Worm (Caenorhabditis elegans) whole organism, L2 larva: ENCODE results near the gene pid-5.
"Not testable (repeated sequence)": the region's sequence is repeated elsewhere in the genome, so short reads cannot be mapped to it uniquely, and the experiment has no call there.

Experiments used
- C34F6.9 ChIP-seq: fragments of 150-350 bp; optimal IDR thresholded peaks from 2 replicates; lab custom pipeline; 2014; ENCODE audit warnings: missing biosample characterization, missing genetic modification characterization
- F13H6.1 ChIP-seq: sonication (generic microtip); optimal IDR thresholded peaks from 2 replicates; lab custom pipeline; 2016; ENCODE audit warnings: missing genetic modification characterization, missing compliant biosample characterization
- R02D3.7 ChIP-seq: fragments of 150-350 bp; optimal IDR thresholded peaks from 2 replicates; lab custom pipeline; 2014; ENCODE audit warnings: missing biosample characterization, missing genetic modification characterization
- ZK546.5 ChIP-seq: sonication (generic microtip); optimal IDR thresholded peaks from 2 replicates; lab custom pipeline; 2017; ENCODE audit warnings: missing biosample characterization, missing genetic modification characterization
- alr-1 ChIP-seq: fragments of 150-350 bp; optimal IDR thresholded peaks from 2 replicates; lab custom pipeline; 2014; ENCODE audit warnings: missing biosample characterization, missing genetic modification characterization
- crh-2 ChIP-seq: sonication (generic microtip); optimal IDR thresholded peaks from 2 replicates; lab custom pipeline; 2017; ENCODE audit warnings: missing biosample characterization, missing genetic modification characterization
- elt-1 ChIP-seq: fragments of 150-350 bp; optimal IDR thresholded peaks from 2 replicates; lab custom pipeline; 2014; ENCODE audit warnings: missing biosample characterization, missing genetic modification characterization
- fos-1 ChIP-seq: fragments of 150-350 bp; optimal IDR thresholded peaks from 2 replicates; lab custom pipeline; 2014; ENCODE audit warnings: missing biosample characterization, missing genetic modification characterization
- gmeb-1 ChIP-seq: fragments of 150-350 bp; optimal IDR thresholded peaks from 2 replicates; lab custom pipeline; 2014; ENCODE audit warnings: missing biosample characterization, missing genetic modification characterization
- lin-11 ChIP-seq: fragments of 150-350 bp; sonication (generic microtip); optimal IDR thresholded peaks from 2 replicates; lab custom pipeline; 2014; ENCODE audit warnings: missing biosample characterization, missing genetic modification characterization, inconsistent platforms, mixed read lengths
- lsy-2 ChIP-seq, 2 experiments: fragments of 150-350 bp in 1 of 2; sonication (generic microtip) in 1 of 2; optimal IDR thresholded peaks; 2 replicates each; lab custom pipeline; 2014 to 2017; ENCODE audit warnings: missing biosample characterization in 2 of 2, missing genetic modification characterization in 2 of 2
- mab-5 ChIP-seq: fragments of 150-350 bp; optimal IDR thresholded peaks from 2 replicates; lab custom pipeline; 2014; ENCODE audit warnings: missing biosample characterization, missing genetic modification characterization
- mbf-1 ChIP-seq: sonication (generic microtip); optimal IDR thresholded peaks from 2 replicates; lab custom pipeline; 2017; ENCODE audit warnings: missing biosample characterization, missing genetic modification characterization
- mdl-1 ChIP-seq, 2 experiments: fragments of 150-350 bp in 1 of 2; sonication (generic microtip) in 1 of 2; optimal IDR thresholded peaks; 2 replicates each; lab custom pipeline; 2017; ENCODE audit warnings: missing biosample characterization in 2 of 2, missing genetic modification characterization in 2 of 2
- nhr-10 ChIP-seq: sonication (generic microtip); optimal IDR thresholded peaks from 2 replicates; lab custom pipeline; 2017; ENCODE audit warnings: missing biosample characterization, missing genetic modification characterization
- nhr-11 ChIP-seq: fragments of 150-350 bp; optimal IDR thresholded peaks from 2 replicates; lab custom pipeline; 2014; ENCODE audit warnings: missing biosample characterization, missing genetic modification characterization
- nhr-21 ChIP-seq: fragments of 150-350 bp; optimal IDR thresholded peaks from 2 replicates; lab custom pipeline; 2014; ENCODE audit warnings: missing biosample characterization, missing genetic modification characterization
- nhr-6 ChIP-seq: fragments of 150-350 bp; optimal IDR thresholded peaks from 2 replicates; lab custom pipeline; 2014; ENCODE audit warnings: missing biosample characterization, missing genetic modification characterization
- sem-4 ChIP-seq: fragments of 150-350 bp; optimal IDR thresholded peaks from 2 replicates; lab custom pipeline; 2014; ENCODE audit warnings: missing biosample characterization, missing genetic modification reagents, missing genetic modification characterization
- skn-1 ChIP-seq: sonication (generic microtip); optimal IDR thresholded peaks from 2 replicates; lab custom pipeline; 2017; ENCODE audit warnings: missing biosample characterization, missing genetic modification characterization
- sma-3 ChIP-seq: sonication (generic microtip); optimal IDR thresholded peaks from 2 replicates; lab custom pipeline; 2016; ENCODE audit warnings: missing genetic modification reagents, missing genetic modification characterization, missing compliant biosample characterization
- unc-39 ChIP-seq: fragments of 150-350 bp; optimal IDR thresholded peaks from 2 replicates; lab custom pipeline; 2014; ENCODE audit warnings: missing biosample characterization, missing genetic modification characterization
- unc-55 ChIP-seq: fragments of 150-350 bp; sonication (generic microtip); optimal IDR thresholded peaks from 3 replicates; lab custom pipeline; 2014; ENCODE audit warnings: missing biosample characterization, missing genetic modification reagents, missing genetic modification characterization
- zag-1 ChIP-seq: fragments of 150-350 bp; optimal IDR thresholded peaks from 2 replicates; lab custom pipeline; 2014; ENCODE audit warnings: missing biosample characterization, missing genetic modification characterization
- ztf-11 ChIP-seq: sonication (generic microtip); optimal IDR thresholded peaks from 2 replicates; lab custom pipeline; 2017; ENCODE audit warnings: missing biosample characterization, missing genetic modification characterization
- ztf-4 ChIP-seq: fragments of 150-350 bp; optimal IDR thresholded peaks from 2 replicates; lab custom pipeline; 2014; ENCODE audit warnings: missing biosample characterization, missing genetic modification characterization

pid-5 gene

ce11 chrV:4211521-4211920, 35.8 kb downstream of the pid-5 start:
- no peak for TF ChIP-seq mab-5 (tag; lab: Kevin White, UChicago)
- peak in 1 of 2 experiments; percentile 1 for TF ChIP-seq lsy-2 (tag; optimal IDR thresholded peaks at IDR 0.05; lab: Kevin White, UChicago)

- not testable (repeated sequence) for TF ChIP-seq ztf-11, crh-2, fos-1 (tag; lab: Kevin White, UChicago)
Observed at ce11 chrV:4215856-4216255, 40.2 kb downstream of the pid-5 start, which contains the start of gene H43I07.4. TSS of gene H43I07.4 (plus strand) at chrV:4216156.

ce11 chrV:4216902-4217301, 41.2 kb downstream of the pid-5 start:
- TF ChIP-seq sma-3 (GFP tag; lab: Kevin White, UChicago), result no peak
- peak; percentile 29 for TF ChIP-seq unc-55 (GFP tag; lab: Kevin White, UChicago)
- TF ChIP-seq lin-11 (tag; lab: Kevin White, UChicago), result no peak

- peak; percentile 3 for TF ChIP-seq zag-1 (tag; lab: Kevin White, UChicago)
- no peak for TF ChIP-seq skn-1
Observed at ce11 chrV:4218268-4218667, 42.6 kb downstream of the pid-5 start.

- no peak for TF ChIP-seq elt-1 (tag; lab: Kevin White, UChicago)
- no peak for TF ChIP-seq mbf-1 (tag; lab: Kevin White, UChicago)
- TF ChIP-seq sem-4 (tag; lab: Kevin White, UChicago), result no peak
- no peak for TF ChIP-seq ZK546.5 (tag; lab: Kevin White, UChicago)
- no peak for TF ChIP-seq nhr-21 (tag; lab: Kevin White, UChicago)
- TF ChIP-seq nhr-11 (tag; lab: Kevin White, UChicago), result no peak
- TF ChIP-seq nhr-10 (tag; lab: Kevin White, UChicago), result no peak
- no peak for TF ChIP-seq unc-39
- no peak for TF ChIP-seq mdl-1 (tag; optimal IDR thresholded peaks at IDR 0.05; lab: Kevin White, UChicago)
- no peak for TF ChIP-seq gmeb-1 (tag; lab: Kevin White, UChicago)
- no peak for TF ChIP-seq ztf-11 (tag; lab: Kevin White, UChicago)
- TF ChIP-seq nhr-6 (tag; lab: Kevin White, UChicago), result no peak
- TF ChIP-seq ztf-4 (tag; lab: Kevin White, UChicago), result no peak
- TF ChIP-seq fos-1 (tag; lab: Kevin White, UChicago), result no peak
- no peak for TF ChIP-seq F13H6.1 (tag; lab: Kevin White, UChicago)
- no peak for TF ChIP-seq C34F6.9 (tag; lab: Kevin White, UChicago)
- TF ChIP-seq alr-1 (tag; lab: Kevin White, UChicago), result no peak
- no peak for TF ChIP-seq R02D3.7 (tag; lab: Kevin White, UChicago)
- no peak for TF ChIP-seq lsy-2 (tag; optimal IDR thresholded peaks at IDR 0.05; lab: Kevin White, UChicago)
Observed at ce11 chrV:4219342-4219741, 43.7 kb downstream of the pid-5 start, which contains the start of gene nlp-9. TSS of gene nlp-9 (plus strand) at chrV:4219642.
